Fruit fly (Drosophila melanogaster) Kc167 (cell line): ENCODE results near the gene CG5697.

Experiments used
- Sin3A ChIP-seq: fragments of >200 bp; optimal IDR thresholded peaks from 2 replicates; lab custom pipeline; 2018; ENCODE audit warnings: missing external identifiers
- h ChIP-seq: fragments of >200 bp; optimal IDR thresholded peaks from 3 replicates; lab custom pipeline; 2018; ENCODE audit warnings: missing external identifiers
- ttk ChIP-seq: sonication (Bioruptor generic); optimal IDR thresholded peaks from 2 replicates; lab custom pipeline; 2017; ENCODE audit warnings: missing external identifiers

- TF ChIP-seq h (lab: Kevin White, UChicago) (no peak), Sin3A (lab: Kevin White, UChicago) (no peak), ttk (no peak)
These were observed 49.4 kb downstream of the CG5697 start, which contains the start of gene AnxB9 for dm6 chr3R:21065010-21065695.
